Fruit fly (Drosophila melanogaster): ENCODE results near the gene CG15725.
A peak's percentile ranks its signal among the peaks of the same experiment; 100 is the strongest.

The CG15725 gene

dm6 chrX:12737057-12737734 lies 31.5 kb downstream of the CG15725 start (continued):
- TF ChIP-seq CG6163 (GFP tag; IDR thresholded peaks at IDR 0.05) (peak; percentile 95), net (GFP tag; optimal IDR thresholded peaks at IDR 0.05) (peak; percentile 90), CG10631 (GFP tag; optimal IDR thresholded peaks at IDR 0.05) (peak; percentile 33), Met (GFP tag; optimal IDR thresholded peaks at IDR 0.05) (peak; percentile 50), fd59A (GFP tag; optimal IDR thresholded peaks at IDR 0.05) (peak; percentile 76), vri (GFP tag; optimal IDR thresholded peaks at IDR 0.05) (peak; percentile 89), Blimp-1 (GFP tag; optimal IDR thresholded peaks at IDR 0.05) (peak; percentile 51), CG6854 (GFP tag; optimal IDR thresholded peaks at IDR 0.05) (peak; percentile 84), achi (GFP tag; optimal IDR thresholded peaks at IDR 0.05) (peak; percentile 77), CG11762 (GFP tag; optimal IDR thresholded peaks at IDR 0.05; ENCODE audit: insufficient read depth) (peak; percentile 72), Smox (GFP tag; optimal IDR thresholded peaks at IDR 0.05) (peak; percentile 11), Sox14 (GFP tag; optimal IDR thresholded peaks at IDR 0.05) (peak; percentile 75), CG1621 (tag; optimal IDR thresholded peaks at IDR 0.05) (peak; percentile 76), Lpt (GFP tag; optimal IDR thresholded peaks at IDR 0.05) (peak; percentile 97), CG10669 (GFP tag; optimal IDR thresholded peaks at IDR 0.05) (peak; percentile 70), CG3032 (tag; optimal IDR thresholded peaks at IDR 0.05) (peak; percentile 82), Sox102F (GFP tag; optimal IDR thresholded peaks at IDR 0.05) (peak; percentile 58), fd85E (GFP tag; optimal IDR thresholded peaks at IDR 0.05) (no peak), CG11902 (GFP tag; optimal IDR thresholded peaks at IDR 0.05) (no peak), dsx (GFP tag; optimal IDR thresholded peaks at IDR 0.05; ENCODE audit: poor library complexity, severe bottlenecking) (peak; percentile 84), CG9139 (GFP tag; optimal IDR thresholded peaks at IDR 0.05) (peak; percentile 96), CG15336 (GFP tag; IDR thresholded peaks at IDR 0.05) (peak; percentile 89), CG32006 (GFP tag; optimal IDR thresholded peaks at IDR 0.05) (peak; percentile 81), Hr39 (GFP tag; optimal IDR thresholded peaks at IDR 0.05) (peak; percentile 8), Hr4 (GFP tag; optimal IDR thresholded peaks at IDR 0.05) (peak; percentile 58), CG6808 (GFP tag; optimal IDR thresholded peaks at IDR 0.05) (peak; percentile 95), eg (GFP tag; IDR thresholded peaks at IDR 0.05) (peak; percentile 96), svp (GFP tag) (peak; percentile 86), dac (GFP tag; optimal IDR thresholded peaks at IDR 0.05) (peak; percentile 80), spab (GFP tag; optimal IDR thresholded peaks at IDR 0.05) (peak; percentile 88)

DNA sequence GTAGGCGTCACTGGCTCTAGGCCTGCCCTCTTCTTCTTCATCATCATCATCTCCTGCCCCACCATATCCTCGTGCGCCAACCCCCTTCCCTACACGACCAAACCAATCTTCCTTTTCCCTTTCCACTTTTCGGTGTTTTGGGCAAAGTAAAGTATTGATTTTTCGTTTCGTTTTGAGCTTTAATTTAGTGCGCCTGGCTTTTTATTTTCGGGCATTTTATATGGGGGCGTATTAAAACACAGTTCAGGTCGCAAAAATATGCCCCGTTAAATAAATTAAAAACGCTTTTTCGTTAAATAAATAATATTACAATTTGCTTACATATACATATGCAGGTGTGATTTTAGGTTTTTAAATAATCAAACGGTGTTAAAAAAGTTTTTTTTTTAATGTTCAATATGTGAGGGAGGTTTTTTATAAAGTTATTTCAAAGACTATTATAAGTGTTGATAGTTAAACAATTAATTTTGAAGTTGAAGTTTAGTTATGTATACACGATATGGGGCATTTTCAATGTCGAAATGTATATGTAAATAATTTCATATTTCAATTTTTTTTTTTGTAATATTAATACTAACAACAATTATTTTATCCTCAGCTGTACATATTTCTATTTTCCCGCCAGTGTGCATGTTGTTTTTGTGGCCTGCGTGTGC lies 32.2 kb downstream of the CG15725 start:
- TF ChIP-seq acj6 (GFP tag; optimal IDR thresholded peaks at IDR 0.05) (peak; percentile 57), fd59A (GFP tag; optimal IDR thresholded peaks at IDR 0.05) (no peak), CG6808 (GFP tag; optimal IDR thresholded peaks at IDR 0.05) (no peak), eg (GFP tag; IDR thresholded peaks at IDR 0.05) (peak; percentile 64; the same call in 1 of the 3 replicates), CG10631 (GFP tag; optimal IDR thresholded peaks at IDR 0.05) (peak; percentile 62), CG8632 (GFP tag; optimal IDR thresholded peaks at IDR 0.05) (peak; percentile 68), pdm3 (GFP tag; optimal IDR thresholded peaks at IDR 0.05) (peak; percentile 59), esn (GFP tag; optimal IDR thresholded peaks at IDR 0.05) (peak; percentile 69), Sox102F (GFP tag; optimal IDR thresholded peaks at IDR 0.05) (no peak), svp (GFP tag) (peak; percentile 54), Sox14 (GFP tag; optimal IDR thresholded peaks at IDR 0.05) (no peak), dac (GFP tag; optimal IDR thresholded peaks at IDR 0.05) (peak; percentile 2), vri (GFP tag; optimal IDR thresholded peaks at IDR 0.05) (no peak), CG6854 (GFP tag; optimal IDR thresholded peaks at IDR 0.05) (no peak), CG8319 (GFP tag; optimal IDR thresholded peaks at IDR 0.05) (peak; percentile 13), CG1621 (tag; optimal IDR thresholded peaks at IDR 0.05) (no peak), Ets21C (GFP tag; optimal IDR thresholded peaks at IDR 0.05) (peak; percentile 7), CG9139 (GFP tag; optimal IDR thresholded peaks at IDR 0.05) (no peak), Eip78C (GFP tag) (peak; percentile 91), cyc (GFP tag; optimal IDR thresholded peaks at IDR 0.05) (peak; percentile 28), Hr38 (GFP tag; optimal IDR thresholded peaks at IDR 0.05) (no peak), OdsH (GFP tag; optimal IDR thresholded peaks at IDR 0.05) (peak; percentile 57), CG6792 (GFP tag; optimal IDR thresholded peaks at IDR 0.05) (peak; percentile 24), CG11902 (GFP tag; optimal IDR thresholded peaks at IDR 0.05) (peak; percentile 47), CG11294 (GFP tag; IDR thresholded peaks at IDR 0.05) (no peak; the same call in 1 of the 2 replicates), CG32006 (GFP tag; optimal IDR thresholded peaks at IDR 0.05) (peak; percentile 84), CG7368 (GFP tag; optimal IDR thresholded peaks at IDR 0.05) (no peak), fkh (GFP tag; optimal IDR thresholded peaks at IDR 0.05) (no peak), CG10669 (GFP tag; optimal IDR thresholded peaks at IDR 0.05) (no peak), Eip93F (GFP tag; optimal IDR thresholded peaks at IDR 0.05) (no peak), CG15336 (GFP tag; IDR thresholded peaks at IDR 0.05) (peak; percentile 69), Sox15 (GFP tag; optimal IDR thresholded peaks at IDR 0.05) (peak; percentile 19)

Data from whole organism, prepupa.